Worm (Caenorhabditis elegans): ENCODE results near the gene H06I04.3.

DNA sequence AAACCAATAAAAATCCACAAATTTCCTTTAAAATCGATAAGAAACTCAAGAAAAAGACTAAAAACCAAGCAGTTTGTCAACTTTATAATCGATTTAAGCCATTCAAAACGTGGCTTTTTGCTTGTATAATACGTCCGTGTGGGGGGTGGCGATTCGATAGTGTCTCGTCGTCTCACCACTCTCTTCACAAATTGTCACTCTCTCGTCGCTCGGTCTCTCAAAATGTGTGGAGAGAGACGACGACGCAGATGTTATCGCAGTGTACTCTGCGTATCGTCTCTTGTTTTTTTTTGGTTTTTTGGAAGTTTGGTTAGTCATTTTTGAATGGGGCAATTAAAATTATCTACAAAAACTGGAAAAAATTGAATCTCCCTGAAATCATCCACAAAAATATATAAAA, 57.3 kb downstream of the H06I04.3 start:
- TF ChIP-seq dao-5 (tag; optimal IDR thresholded peaks at IDR 0.05), result no peak
- peak; percentile 16 for TF ChIP-seq him-1 (tag; optimal IDR thresholded peaks at IDR 0.05)
- no peak for TF ChIP-seq W03F9.2 (tag; optimal IDR thresholded peaks at IDR 0.05)
